Fruit fly (Drosophila melanogaster) whole organism, embryonic: Measurements from ENCODE around the gene CG10513.

ENCODE experiments used
- CG11696 ChIP-seq: fragments of 200-800 bp; sonication (Bioruptor generic); IDR thresholded peaks from 2 replicates; pipeline ENCODE4 v1.3.6; 2022; ENCODE audit warnings: missing biosample characterization, missing genetic modification characterization
- CG13287 ChIP-seq: fragments of 200-800 bp; sonication (Bioruptor generic); IDR thresholded peaks from 2 replicates; pipeline ENCODE4 v1.3.6; 2022; ENCODE audit warnings: missing biosample characterization, missing genetic modification characterization; ENCODE audit not compliant: partially characterized antibody
- CG5953 ChIP-seq: fragments of 200-800 bp; sonication (Bioruptor generic); IDR thresholded peaks from 2 replicates; pipeline ENCODE4 v1.3.6; 2022; ENCODE audit warnings: missing biosample characterization, missing genetic modification characterization
- CG6854 ChIP-seq: fragments of 200-800 bp; sonication (Bioruptor generic); optimal IDR thresholded peaks from 3 replicates; lab custom pipeline; 2017; ENCODE audit warnings: missing biosample characterization, mild to moderate bottlenecking, missing genetic modification characterization
- CG7556 ChIP-seq: fragments of 200-800 bp; sonication (Bioruptor generic); optimal IDR thresholded peaks from 2 replicates; lab custom pipeline; 2017; ENCODE audit warnings: missing biosample characterization, mild to moderate bottlenecking, missing genetic modification characterization
- CG7786 ChIP-seq: fragments of 200-800 bp; sonication (Bioruptor generic); optimal IDR thresholded peaks from 2 replicates; lab custom pipeline; 2016; ENCODE audit warnings: missing biosample characterization, missing genetic modification characterization
- bcd ChIP-seq: fragments of 200-800 bp; sonication (Bioruptor generic); optimal IDR thresholded peaks from 2 replicates; lab custom pipeline; 2017; ENCODE audit warnings: missing biosample characterization, mild to moderate bottlenecking, missing genetic modification characterization
- tll ChIP-seq, 2 experiments: fragments of 200-800 bp in 1 of 2; fragments of >200 bp in 1 of 2; sonication (Bioruptor generic) in 1 of 2; optimal IDR thresholded peaks; 2 replicates each; lab custom pipeline; 2017 to 2019; ENCODE audit warnings: missing biosample characterization in 2 of 2, missing genetic modification characterization in 2 of 2, mild to moderate bottlenecking in 1 of 2, moderate library complexity in 1 of 2
- trem ChIP-seq: fragments of 200-800 bp; optimal IDR thresholded peaks from 3 replicates; lab custom pipeline; 2019; ENCODE audit warnings: missing biosample characterization, mild to moderate bottlenecking, missing genetic modification characterization, moderate library complexity

DNA sequence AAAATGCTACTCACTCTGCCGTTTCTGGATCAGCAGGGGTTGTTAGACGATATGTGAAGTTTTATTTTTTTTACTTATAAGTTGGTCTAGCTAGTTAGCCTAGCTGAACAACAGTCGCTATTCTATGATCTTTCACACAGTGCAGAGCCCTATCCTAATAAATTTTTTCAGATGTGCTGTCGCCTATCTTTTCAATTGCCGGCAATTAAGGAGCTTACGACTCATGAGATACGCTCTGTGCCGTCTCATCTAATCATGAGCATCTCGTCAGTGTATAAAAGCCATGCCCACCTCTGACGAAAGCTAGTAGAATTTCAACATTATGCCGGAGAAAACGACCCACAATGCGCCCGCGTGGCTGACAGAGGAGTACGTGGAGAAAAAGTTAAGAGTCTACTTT is 7.1 kb downstream of the CG10513 start, which contains the start of the genes CG11889 and CG11891:
- TF ChIP-seq trem (tag; lab: Kevin White, UChicago) (no peak), tll (GFP tag; optimal IDR thresholded peaks at IDR 0.05; lab: Kevin White, UChicago) (no peak), CG6854 (GFP tag; lab: Kevin White, UChicago) (no peak), CG7556 (GFP tag; lab: Kevin White, UChicago) (no peak), CG5953 (GFP tag; lab: Robert Waterston, UW) (no peak), CG7786 (no peak), bcd (no peak), CG13287 (GFP tag; lab: Robert Waterston, UW) (no peak), CG11696 (GFP tag; lab: Robert Waterston, UW) (no peak)
